Worm (Caenorhabditis elegans) whole organism, L1 larva: ENCODE measurements around the gene C16C8.4.

ENCODE experiments used
- C16A3.4 ChIP-seq: fragments of 150-350 bp; optimal IDR thresholded peaks from 2 replicates; lab custom pipeline; 2014; ENCODE audit warnings: missing biosample characterization, missing genetic modification characterization
- aha-1 ChIP-seq: fragments of 150-350 bp; optimal IDR thresholded peaks from 2 replicates; lab custom pipeline; 2014; ENCODE audit warnings: missing biosample characterization, missing genetic modification characterization
- blmp-1 ChIP-seq: fragments of 150-350 bp; optimal IDR thresholded peaks from 2 replicates; lab custom pipeline; 2014; ENCODE audit warnings: missing biosample characterization, missing genetic modification characterization
- ceh-63 ChIP-seq: fragments of 200-800 bp; sonication (Bioruptor generic); optimal IDR thresholded peaks from 2 replicates; lab custom pipeline; 2018; ENCODE audit warnings: mild to moderate bottlenecking, missing genetic modification characterization, missing compliant biosample characterization
- ceh-8 ChIP-seq: fragments of 200-800 bp; sonication (Bioruptor generic); optimal IDR thresholded peaks from 2 replicates; lab custom pipeline; 2018; ENCODE audit warnings: mild to moderate bottlenecking, missing genetic modification characterization, moderate library complexity, missing compliant biosample characterization
- ceh-82 ChIP-seq, 3 experiments: fragments of 150-350 bp in 1 of 3; sonication (generic microtip) in 2 of 3; optimal IDR thresholded peaks; 2 replicates each; lab custom pipeline; 2014 to 2017; ENCODE audit warnings: missing biosample characterization in 3 of 3, missing genetic modification characterization in 3 of 3
- ceh-88 ChIP-seq: fragments of 200-800 bp; sonication (Bioruptor generic); IDR thresholded peaks from 2 replicates; pipeline ENCODE4 v1.3.6; 2022; ENCODE audit warnings: missing genetic modification characterization, missing compliant biosample characterization
- ceh-90 ChIP-seq: sonication (generic microtip); optimal IDR thresholded peaks from 2 replicates; lab custom pipeline; 2016; ENCODE audit warnings: missing genetic modification characterization, missing compliant biosample characterization
- ces-1 ChIP-seq: fragments of 150-350 bp; optimal IDR thresholded peaks from 2 replicates; lab custom pipeline; 2014; ENCODE audit warnings: missing biosample characterization, missing genetic modification reagents, missing genetic modification characterization
- dpl-1 ChIP-seq, 3 experiments: fragments of 150-350 bp in 2 of 3; sonication (generic microtip) in 1 of 3; optimal IDR thresholded peaks; 2 replicates each; lab custom pipeline; 2014 to 2017; ENCODE audit warnings: missing biosample characterization in 3 of 3, missing genetic modification characterization in 3 of 3, missing genetic modification reagents in 3 of 3
- dsc-1 ChIP-seq: sonication (generic microtip); optimal IDR thresholded peaks from 2 replicates; lab custom pipeline; 2016; ENCODE audit warnings: mild to moderate bottlenecking, missing genetic modification characterization, missing compliant biosample characterization
- egl-13 ChIP-seq: sonication (generic microtip); optimal IDR thresholded peaks from 2 replicates; lab custom pipeline; 2016; ENCODE audit warnings: missing genotype, missing genetic modification reagents, missing genetic modification characterization, missing compliant biosample characterization
- egl-27 ChIP-seq, 2 experiments: fragments of 150-350 bp in 1 of 2; sonication (generic microtip); optimal IDR thresholded peaks; 3 replicates each; lab custom pipeline; 2017 to 2018; ENCODE audit warnings: missing biosample characterization in 2 of 2, missing genetic modification characterization in 2 of 2, missing genetic modification reagents in 2 of 2
- elt-3 ChIP-seq, 6 experiments: fragments of 150-350 bp in 1 of 6; sonication (generic microtip); optimal IDR thresholded peaks; 2 replicates each; lab custom pipeline; 2017 to 2018; ENCODE audit warnings: missing biosample characterization in 6 of 6, missing genetic modification characterization in 6 of 6, inconsistent platforms in 1 of 6
- ets-5 ChIP-seq: fragments of 200-800 bp; sonication (Bioruptor generic); IDR thresholded peaks from 2 replicates; pipeline ENCODE4 v1.3.6; 2022; ENCODE audit warnings: missing genetic modification characterization, missing compliant biosample characterization
- fkh-4 ChIP-seq: sonication (generic microtip); optimal IDR thresholded peaks from 2 replicates; lab custom pipeline; 2016; ENCODE audit warnings: missing compliant biosample characterization, missing genetic modification characterization, borderline replicate concordance
- fkh-8 ChIP-seq: sonication (generic microtip); optimal IDR thresholded peaks from 2 replicates; lab custom pipeline; 2016; ENCODE audit warnings: mild to moderate bottlenecking, missing genetic modification characterization, missing compliant biosample characterization
- grh-1 ChIP-seq: fragments of 200-800 bp; sonication (Bioruptor generic); IDR thresholded peaks from 2 replicates; pipeline ENCODE4 v1.3.6; 2022; ENCODE audit warnings: missing genetic modification reagents, missing genetic modification characterization, missing compliant biosample characterization
- hlh-17 ChIP-seq: fragments of 200-800 bp; sonication (Bioruptor generic); optimal IDR thresholded peaks from 2 replicates; lab custom pipeline; 2018; ENCODE audit warnings: missing genetic modification characterization, mild to moderate bottlenecking, missing compliant biosample characterization, moderate library complexity, borderline replicate concordance
- jun-1 ChIP-seq: fragments of 150-350 bp; optimal IDR thresholded peaks from 2 replicates; lab custom pipeline; 2014; ENCODE audit warnings: missing biosample characterization, missing genetic modification reagents, missing genetic modification characterization
- lin-13 ChIP-seq: fragments of 150-350 bp; optimal IDR thresholded peaks from 2 replicates; lab custom pipeline; 2014; ENCODE audit warnings: missing biosample characterization, missing genetic modification reagents, missing genetic modification characterization
- lin-15B ChIP-seq: fragments of 150-350 bp; sonication (generic microtip); optimal IDR thresholded peaks from 3 replicates; lab custom pipeline; 2014; ENCODE audit warnings: missing biosample characterization, missing genetic modification characterization
- lin-35 ChIP-seq, 2 experiments: fragments of 150-350 bp; optimal IDR thresholded peaks; 2 replicates each; lab custom pipeline; 2014; ENCODE audit warnings: missing biosample characterization in 2 of 2, missing genetic modification characterization in 2 of 2, missing genetic modification reagents in 2 of 2
- lin-39 ChIP-seq: fragments of 150-350 bp; optimal IDR thresholded peaks from 2 replicates; lab custom pipeline; 2014; ENCODE audit warnings: missing biosample characterization, missing genetic modification reagents, missing genetic modification characterization
- lir-3 ChIP-seq: sonication (generic microtip); optimal IDR thresholded peaks from 2 replicates; lab custom pipeline; 2016; ENCODE audit warnings: mild to moderate bottlenecking, missing genetic modification characterization, moderate library complexity, missing compliant biosample characterization; ENCODE audit not compliant: poor library complexity
- lsy-2 ChIP-seq, 2 experiments: fragments of 150-350 bp; optimal IDR thresholded peaks; 2 replicates each; lab custom pipeline; 2014; ENCODE audit warnings: missing biosample characterization in 2 of 2, missing genetic modification characterization in 2 of 2
- nhr-19 ChIP-seq: fragments of 200-800 bp; sonication (Bioruptor generic); conservative IDR thresholded peaks from 2 replicates; pipeline ENCODE4 v1.3.6; 2022; ENCODE audit warnings: missing genetic modification characterization, missing compliant biosample characterization
- nhr-20 ChIP-seq: sonication (generic microtip); optimal IDR thresholded peaks from 2 replicates; lab custom pipeline; 2016; ENCODE audit warnings: mild to moderate bottlenecking, missing genetic modification characterization, missing compliant biosample characterization
- nhr-28 ChIP-seq: fragments of 150-350 bp; optimal IDR thresholded peaks from 2 replicates; lab custom pipeline; 2014; ENCODE audit warnings: missing biosample characterization, missing genetic modification characterization
- nhr-76 ChIP-seq: sonication (generic microtip); optimal IDR thresholded peaks from 2 replicates; lab custom pipeline; 2017; ENCODE audit warnings: missing biosample characterization, missing genetic modification characterization
- nhr-77 ChIP-seq: fragments of 150-350 bp; optimal IDR thresholded peaks from 2 replicates; lab custom pipeline; 2014; ENCODE audit warnings: missing biosample characterization, missing genetic modification characterization
- nhr-85 ChIP-seq: sonication (generic microtip); peaks from one replicate; lab custom pipeline; 2016; ENCODE audit warnings: missing genetic modification characterization, inconsistent platforms, missing compliant biosample characterization
- rnt-1 ChIP-seq: sonication (generic microtip); optimal IDR thresholded peaks from 2 replicates; lab custom pipeline; 2016; ENCODE audit warnings: mild to moderate bottlenecking, missing genetic modification characterization, moderate library complexity, missing compliant biosample characterization
- skn-1 ChIP-seq: fragments of 150-350 bp; optimal IDR thresholded peaks from 2 replicates; lab custom pipeline; 2014; ENCODE audit warnings: missing biosample characterization, missing genetic modification characterization
- snpc-4 ChIP-seq: fragments of 150-350 bp; optimal IDR thresholded peaks from 2 replicates; lab custom pipeline; 2014; ENCODE audit warnings: missing biosample characterization, missing genetic modification characterization
- snu-23 ChIP-seq: sonication (generic microtip); optimal IDR thresholded peaks from 2 replicates; lab custom pipeline; 2016; ENCODE audit warnings: missing genetic modification characterization, missing compliant biosample characterization
- sup-37 ChIP-seq: fragments of 200-800 bp; sonication (Bioruptor generic); optimal IDR thresholded peaks from 2 replicates; lab custom pipeline; 2018; ENCODE audit warnings: mild to moderate bottlenecking, missing genetic modification characterization, missing compliant biosample characterization
- unc-86 ChIP-seq: sonication (generic microtip); optimal IDR thresholded peaks from 2 replicates; lab custom pipeline; 2016; ENCODE audit warnings: missing genetic modification characterization, missing compliant biosample characterization
- xbp-1 ChIP-seq: sonication (generic microtip); optimal IDR thresholded peaks from 2 replicates; lab custom pipeline; 2016; ENCODE audit warnings: missing genetic modification characterization, missing compliant biosample characterization
- ztf-11 ChIP-seq, 2 experiments: sonication (generic microtip); optimal IDR thresholded peaks; 2 replicates each; lab custom pipeline; 2016 to 2017; ENCODE audit warnings: missing genetic modification characterization in 2 of 2, missing biosample characterization in 1 of 2, missing compliant biosample characterization in 1 of 2
- ztf-4 ChIP-seq: fragments of 150-350 bp; optimal IDR thresholded peaks from 2 replicates; lab custom pipeline; 2014; ENCODE audit warnings: missing biosample characterization, missing genetic modification characterization

Gene C16C8.4

DNA sequence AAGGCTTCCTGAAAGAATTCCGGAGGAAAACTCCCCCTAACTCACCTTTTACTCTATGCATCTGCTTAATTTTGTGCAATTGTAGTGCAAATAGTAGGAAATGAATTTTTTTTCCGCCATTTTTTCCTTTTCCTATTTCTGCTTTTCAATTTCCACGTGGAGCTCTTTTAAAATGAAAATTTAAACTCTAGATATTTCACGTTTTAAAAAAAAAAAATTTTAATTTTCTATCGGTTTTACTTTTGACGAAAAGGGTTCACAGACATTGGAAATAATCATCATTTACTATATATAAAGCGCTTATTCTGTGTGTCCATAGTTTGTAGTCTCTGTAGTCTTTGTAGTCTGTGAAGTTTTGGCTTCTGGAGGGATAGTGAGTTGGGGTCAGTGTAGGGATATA lies 37.4 kb upstream of the C16C8.4 start, which contains the start of gene Y49F6B.8:
TSS of gene Y49F6B.8 (minus strand) at position 101 of the 400 bp plus-strand sequence.
- TF ChIP-seq aha-1 (tag; lab: Kevin White, UChicago) (no peak), hlh-17 (no peak), lsy-2 (tag; optimal IDR thresholded peaks at IDR 0.05; lab: Kevin White, UChicago) (no peak), nhr-85 (tag; lab: Kevin White, UChicago) (no peak), ceh-88 (no peak), ceh-8 (no peak), C16A3.4 (tag; lab: Kevin White, UChicago) (no peak), ces-1 (GFP tag; lab: Kevin White, UChicago) (no peak), sup-37 (GFP tag; lab: Kevin White, UChicago) (no peak), jun-1 (tag; lab: Kevin White, UChicago) (no peak), rnt-1 (tag; lab: Kevin White, UChicago) (no peak), lin-39 (tag; lab: Kevin White, UChicago) (no peak)

- no peak for TF ChIP-seq C16A3.4 (tag; lab: Kevin White, UChicago)
- no peak for TF ChIP-seq ceh-90 (tag; lab: Kevin White, UChicago)
- TF ChIP-seq dsc-1: no peak
- no peak for TF ChIP-seq xbp-1 (tag; lab: Kevin White, UChicago)
- TF ChIP-seq egl-13 (tag; lab: Kevin White, UChicago): no peak
- TF ChIP-seq lin-15B (tag; lab: Kevin White, UChicago): no peak
- no peak for TF ChIP-seq grh-1 (GFP tag; lab: Robert Waterston, UW)
- no peak for TF ChIP-seq ets-5 (GFP tag; lab: Robert Waterston, UW)
- no peak for TF ChIP-seq ztf-4 (tag; lab: Kevin White, UChicago)
- no peak for TF ChIP-seq ceh-63 (GFP tag; lab: Kevin White, UChicago)
- no peak for TF ChIP-seq elt-3 (tag; optimal IDR thresholded peaks at IDR 0.05; lab: Kevin White, UChicago)
- TF ChIP-seq egl-27 (tag; optimal IDR thresholded peaks at IDR 0.05; lab: Kevin White, UChicago): no peak
- TF ChIP-seq nhr-28 (tag; lab: Kevin White, UChicago): no peak
- no peak for TF ChIP-seq ceh-8
- no peak for TF ChIP-seq ceh-88
- no peak for TF ChIP-seq dpl-1 (GFP tag; optimal IDR thresholded peaks at IDR 0.05; lab: Kevin White, UChicago)
- no peak for TF ChIP-seq blmp-1 (tag; lab: Kevin White, UChicago)
- no peak for TF ChIP-seq skn-1 (tag; lab: Kevin White, UChicago)
- no peak for TF ChIP-seq ztf-11 (tag; optimal IDR thresholded peaks at IDR 0.05; lab: Kevin White, UChicago)
- no peak for TF ChIP-seq lir-3 (tag; lab: Kevin White, UChicago)
Measured at ce11 chrII:3477171-3477570, 33.0 kb upstream of the C16C8.4 start, which contains the start of gene fbxb-104. fbxb-104 (minus strand) TSS chrII:3477271.

DNA sequence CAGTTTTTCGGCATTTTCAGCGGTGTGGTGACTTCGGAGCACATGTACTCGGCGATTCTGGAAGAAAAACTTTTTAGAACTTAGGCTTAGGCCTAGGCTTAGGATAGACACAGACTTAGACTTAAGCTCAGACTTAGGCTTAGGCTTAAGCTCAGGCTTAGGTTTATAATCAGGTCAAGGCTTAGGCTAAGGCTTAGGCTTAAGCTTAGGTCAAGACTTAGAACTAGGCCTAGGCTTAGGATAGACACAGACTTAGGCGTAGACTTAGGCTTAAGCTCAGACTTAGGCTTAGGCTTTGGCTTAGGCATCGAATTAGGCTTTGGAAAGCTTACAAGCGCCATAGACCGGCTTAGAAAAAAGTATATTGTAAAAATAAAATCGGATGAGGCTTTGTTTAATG lies 32.4 kb upstream of the C16C8.4 start:
- TF ChIP-seq nhr-19 (GFP tag; lab: Robert Waterston, UW): no peak
- no peak for TF ChIP-seq fkh-4 (tag; lab: Kevin White, UChicago)
- no peak for TF ChIP-seq snu-23
- TF ChIP-seq unc-86: no peak
- no peak for TF ChIP-seq skn-1 (tag; lab: Kevin White, UChicago)
- TF ChIP-seq dsc-1: no peak
- TF ChIP-seq nhr-28 (tag; lab: Kevin White, UChicago): no peak
- TF ChIP-seq ceh-90 (tag; lab: Kevin White, UChicago): no peak
- TF ChIP-seq nhr-77 (tag; lab: Kevin White, UChicago): no peak

- TF ChIP-seq nhr-76 (no peak), hlh-17 (no peak), lin-13 (GFP tag; lab: Kevin White, UChicago) (no peak), jun-1 (tag; lab: Kevin White, UChicago) (no peak), fkh-8 (no peak), nhr-85 (tag; lab: Kevin White, UChicago) (no peak), ceh-82 (tag; optimal IDR thresholded peaks at IDR 0.05; lab: Kevin White, UChicago) (no peak), nhr-19 (GFP tag; lab: Robert Waterston, UW) (no peak), blmp-1 (tag; lab: Kevin White, UChicago) (no peak), lin-35 (GFP tag; optimal IDR thresholded peaks at IDR 0.05; lab: Kevin White, UChicago) (no peak), nhr-20 (tag; lab: Kevin White, UChicago) (no peak), ets-5 (GFP tag; lab: Robert Waterston, UW) (no peak), snu-23 (no peak), snpc-4 (no peak), ceh-90 (tag; lab: Kevin White, UChicago) (no peak)
Measured at ce11 chrII:3473744-3474143, 29.6 kb upstream of the C16C8.4 start, which contains the start of gene sdz-32. sdz-32 (plus strand) TSS chrII:3474044.
